Worm (Caenorhabditis elegans) whole organism, late embryonic: ENCODE data around the gene ced-6.
A peak's percentile ranks its signal among the peaks of the same experiment; 100 is the strongest.

Source experiments
- ceh-6 ChIP-seq: fragments of 200-800 bp; sonication (Bioruptor generic); optimal IDR thresholded peaks from 2 replicates; lab custom pipeline; 2018; ENCODE audit warnings: mild to moderate bottlenecking, missing genetic modification characterization, missing compliant biosample characterization
- nfya-1 ChIP-seq: sonication (generic microtip); optimal IDR thresholded peaks from 2 replicates; lab custom pipeline; 2017; ENCODE audit warnings: missing genetic modification characterization, mild to moderate bottlenecking, missing compliant biosample characterization, antibody characterized with exemption, moderate library complexity
- nhr-11 ChIP-seq: fragments of 150-350 bp; optimal IDR thresholded peaks from 2 replicates; lab custom pipeline; 2014; ENCODE audit warnings: missing biosample characterization, missing genetic modification characterization
- pha-2 ChIP-seq: sonication (generic microtip); optimal IDR thresholded peaks from 2 replicates; lab custom pipeline; 2017; ENCODE audit warnings: mild to moderate bottlenecking, missing genetic modification characterization, missing compliant biosample characterization

- TF ChIP-seq nhr-11 (no peak), pha-2 (tag; lab: Kevin White, UChicago) (no peak), ceh-6 (no peak), nfya-1 (tag; lab: Kevin White, UChicago) (peak; percentile 47)
Observed at ce11 chrIII:5639893-5640292, 44.3 kb downstream of the ced-6 start.
